Worm (Caenorhabditis elegans) whole organism, L2 larva: ENCODE data around the gene R12B2.7.

Experiments
- C34F6.9 ChIP-seq: fragments of 150-350 bp; optimal IDR thresholded peaks from 2 replicates; lab custom pipeline; 2014; ENCODE audit warnings: missing biosample characterization, missing genetic modification characterization
- F13H6.1 ChIP-seq: sonication (generic microtip); optimal IDR thresholded peaks from 2 replicates; lab custom pipeline; 2016; ENCODE audit warnings: missing genetic modification characterization, missing compliant biosample characterization
- Y55F3AM.14 ChIP-seq: fragments of 200-800 bp; sonication (Bioruptor generic); optimal IDR thresholded peaks from 2 replicates; lab custom pipeline; 2018; ENCODE audit warnings: mild to moderate bottlenecking, missing genetic modification characterization, missing compliant biosample characterization
- ZK546.5 ChIP-seq: sonication (generic microtip); optimal IDR thresholded peaks from 2 replicates; lab custom pipeline; 2017; ENCODE audit warnings: missing biosample characterization, missing genetic modification characterization
- alr-1 ChIP-seq: fragments of 150-350 bp; optimal IDR thresholded peaks from 2 replicates; lab custom pipeline; 2014; ENCODE audit warnings: missing biosample characterization, missing genetic modification characterization
- aly-2 ChIP-seq: fragments of 150-350 bp; optimal IDR thresholded peaks from 2 replicates; lab custom pipeline; 2014; ENCODE audit warnings: missing biosample characterization, missing genetic modification characterization
- ama-1 ChIP-seq: fragments of 150-350 bp; optimal IDR thresholded peaks from 2 replicates; lab custom pipeline; 2018; ENCODE audit warnings: inconsistent platforms
- blmp-1 ChIP-seq: sonication (generic microtip); optimal IDR thresholded peaks from 2 replicates; lab custom pipeline; 2017; ENCODE audit warnings: missing genetic modification characterization, mild to moderate bottlenecking, missing compliant biosample characterization, antibody characterized with exemption, moderate library complexity; ENCODE audit not compliant: insufficient read depth
- ceh-16 ChIP-seq: fragments of 150-350 bp; optimal IDR thresholded peaks from 2 replicates; lab custom pipeline; 2014; ENCODE audit warnings: missing biosample characterization, missing genetic modification characterization
- ceh-82 ChIP-seq: fragments of 150-350 bp; optimal IDR thresholded peaks from 2 replicates; lab custom pipeline; 2014; ENCODE audit warnings: missing biosample characterization, missing genetic modification characterization
- crh-2 ChIP-seq: sonication (generic microtip); optimal IDR thresholded peaks from 2 replicates; lab custom pipeline; 2017; ENCODE audit warnings: missing biosample characterization, missing genetic modification characterization
- dmd-4 ChIP-seq: sonication (generic microtip); optimal IDR thresholded peaks from 2 replicates; lab custom pipeline; 2017; ENCODE audit warnings: missing biosample characterization, missing genetic modification characterization
- egl-27 ChIP-seq: sonication (generic microtip); optimal IDR thresholded peaks from 3 replicates; lab custom pipeline; 2017; ENCODE audit warnings: missing biosample characterization, missing genetic modification reagents, missing genetic modification characterization
- elt-1 ChIP-seq: fragments of 150-350 bp; optimal IDR thresholded peaks from 2 replicates; lab custom pipeline; 2014; ENCODE audit warnings: missing biosample characterization, missing genetic modification characterization
- elt-3 ChIP-seq: sonication (generic microtip); optimal IDR thresholded peaks from 2 replicates; lab custom pipeline; 2017; ENCODE audit warnings: missing biosample characterization, missing genetic modification characterization
- fos-1 ChIP-seq: fragments of 150-350 bp; optimal IDR thresholded peaks from 2 replicates; lab custom pipeline; 2014; ENCODE audit warnings: missing biosample characterization, missing genetic modification characterization
- gmeb-1 ChIP-seq: fragments of 150-350 bp; optimal IDR thresholded peaks from 2 replicates; lab custom pipeline; 2014; ENCODE audit warnings: missing biosample characterization, missing genetic modification characterization
- lin-11 ChIP-seq: fragments of 150-350 bp; sonication (generic microtip); optimal IDR thresholded peaks from 2 replicates; lab custom pipeline; 2014; ENCODE audit warnings: missing biosample characterization, missing genetic modification characterization, inconsistent platforms, mixed read lengths
- lin-13 ChIP-seq: fragments of 150-350 bp; optimal IDR thresholded peaks from 2 replicates; lab custom pipeline; 2014; ENCODE audit warnings: missing biosample characterization, missing genetic modification reagents, missing genetic modification characterization
- lin-39 ChIP-seq: fragments of 150-350 bp; optimal IDR thresholded peaks from 2 replicates; lab custom pipeline; 2014; ENCODE audit warnings: missing biosample characterization, missing genetic modification reagents, missing genetic modification characterization
- lsy-2 ChIP-seq, 2 experiments: fragments of 150-350 bp in 1 of 2; sonication (generic microtip) in 1 of 2; optimal IDR thresholded peaks; 2 replicates each; lab custom pipeline; 2014 to 2017; ENCODE audit warnings: missing biosample characterization in 2 of 2, missing genetic modification characterization in 2 of 2
- mab-5 ChIP-seq: fragments of 150-350 bp; optimal IDR thresholded peaks from 2 replicates; lab custom pipeline; 2014; ENCODE audit warnings: missing biosample characterization, missing genetic modification characterization
- mbf-1 ChIP-seq: sonication (generic microtip); optimal IDR thresholded peaks from 2 replicates; lab custom pipeline; 2017; ENCODE audit warnings: missing biosample characterization, missing genetic modification characterization
- mdl-1 ChIP-seq, 2 experiments: fragments of 150-350 bp in 1 of 2; sonication (generic microtip) in 1 of 2; optimal IDR thresholded peaks; 2 replicates each; lab custom pipeline; 2017; ENCODE audit warnings: missing biosample characterization in 2 of 2, missing genetic modification characterization in 2 of 2
- nhr-10 ChIP-seq: sonication (generic microtip); optimal IDR thresholded peaks from 2 replicates; lab custom pipeline; 2017; ENCODE audit warnings: missing biosample characterization, missing genetic modification characterization
- nhr-11 ChIP-seq: fragments of 150-350 bp; optimal IDR thresholded peaks from 2 replicates; lab custom pipeline; 2014; ENCODE audit warnings: missing biosample characterization, missing genetic modification characterization
- nhr-129 ChIP-seq: fragments of 150-350 bp; optimal IDR thresholded peaks from 2 replicates; lab custom pipeline; 2014; ENCODE audit warnings: missing biosample characterization, missing genetic modification characterization
- nhr-21 ChIP-seq: fragments of 150-350 bp; optimal IDR thresholded peaks from 2 replicates; lab custom pipeline; 2014; ENCODE audit warnings: missing biosample characterization, missing genetic modification characterization
- nhr-23 ChIP-seq: fragments of 150-350 bp; optimal IDR thresholded peaks from 2 replicates; lab custom pipeline; 2014; ENCODE audit warnings: missing biosample characterization, missing genetic modification reagents, missing genetic modification characterization
- nhr-237 ChIP-seq: fragments of 150-350 bp; optimal IDR thresholded peaks from 2 replicates; lab custom pipeline; 2014; ENCODE audit warnings: missing biosample characterization, missing genetic modification characterization
- nhr-25 ChIP-seq: fragments of 150-350 bp; sonication (generic microtip); optimal IDR thresholded peaks from 3 replicates; lab custom pipeline; 2014; ENCODE audit warnings: missing biosample characterization, missing genetic modification characterization
- nhr-6 ChIP-seq: fragments of 150-350 bp; optimal IDR thresholded peaks from 2 replicates; lab custom pipeline; 2014; ENCODE audit warnings: missing biosample characterization, missing genetic modification characterization
- nhr-77 ChIP-seq: fragments of 150-350 bp; optimal IDR thresholded peaks from 2 replicates; lab custom pipeline; 2014; ENCODE audit warnings: missing biosample characterization, missing genetic modification characterization
- peb-1 ChIP-seq: fragments of 150-350 bp; optimal IDR thresholded peaks from 2 replicates; lab custom pipeline; 2014; ENCODE audit warnings: missing biosample characterization, missing genetic modification characterization
- sem-4 ChIP-seq: fragments of 150-350 bp; optimal IDR thresholded peaks from 2 replicates; lab custom pipeline; 2014; ENCODE audit warnings: missing biosample characterization, missing genetic modification reagents, missing genetic modification characterization
- skn-1 ChIP-seq: sonication (generic microtip); optimal IDR thresholded peaks from 2 replicates; lab custom pipeline; 2017; ENCODE audit warnings: missing biosample characterization, missing genetic modification characterization
- sma-3 ChIP-seq: sonication (generic microtip); optimal IDR thresholded peaks from 2 replicates; lab custom pipeline; 2016; ENCODE audit warnings: missing genetic modification reagents, missing genetic modification characterization, missing compliant biosample characterization
- sma-9 ChIP-seq, 2 experiments: fragments of 150-350 bp in 1 of 2; sonication (generic microtip) in 1 of 2; optimal IDR thresholded peaks; 2 replicates each; lab custom pipeline; 2014 to 2016; ENCODE audit warnings: missing genetic modification characterization in 2 of 2, mild to moderate bottlenecking in 1 of 2, missing biosample characterization in 1 of 2, missing compliant biosample characterization in 1 of 2, missing genetic modification reagents in 1 of 2, moderate library complexity in 1 of 2
- snpc-4 ChIP-seq: fragments of 150-350 bp; optimal IDR thresholded peaks from 2 replicates; lab custom pipeline; 2014; ENCODE audit warnings: missing biosample characterization, missing genetic modification characterization
- unc-39 ChIP-seq: fragments of 150-350 bp; optimal IDR thresholded peaks from 2 replicates; lab custom pipeline; 2014; ENCODE audit warnings: missing biosample characterization, missing genetic modification characterization
- unc-55 ChIP-seq: fragments of 150-350 bp; sonication (generic microtip); optimal IDR thresholded peaks from 3 replicates; lab custom pipeline; 2014; ENCODE audit warnings: missing biosample characterization, missing genetic modification reagents, missing genetic modification characterization
- ztf-1 ChIP-seq: fragments of 200-800 bp; sonication (Bioruptor generic); conservative IDR thresholded peaks from 2 replicates; pipeline ENCODE4 v1.3.6; 2022; ENCODE audit warnings: missing genetic modification characterization, missing compliant biosample characterization
- ztf-11 ChIP-seq: sonication (generic microtip); optimal IDR thresholded peaks from 2 replicates; lab custom pipeline; 2017; ENCODE audit warnings: missing biosample characterization, missing genetic modification characterization
- ztf-4 ChIP-seq: fragments of 150-350 bp; optimal IDR thresholded peaks from 2 replicates; lab custom pipeline; 2014; ENCODE audit warnings: missing biosample characterization, missing genetic modification characterization

The R12B2.7 gene

ce11 chrIII:5836261-5836660, 21.4 kb downstream of the R12B2.7 start:
- TF ChIP-seq ceh-16 (tag; lab: Kevin White, UChicago) (peak; percentile 29), ceh-82 (no peak), nhr-10 (tag; lab: Kevin White, UChicago) (no peak), elt-1 (peak; percentile 79), crh-2 (peak; percentile 21), nhr-129 (tag; lab: Kevin White, UChicago) (peak; percentile 9), sma-9 (GFP tag; optimal IDR thresholded peaks at IDR 0.05; lab: Kevin White, UChicago) (peak; percentile 55), sma-9 (tag; optimal IDR thresholded peaks at IDR 0.05; lab: Kevin White, UChicago) (no peak), nhr-25 (tag; lab: Kevin White, UChicago) (peak; percentile 5)

- peak; percentile 17 for TF ChIP-seq sma-9 (GFP tag; optimal IDR thresholded peaks at IDR 0.05; lab: Kevin White, UChicago)
- TF ChIP-seq sma-9 (tag; optimal IDR thresholded peaks at IDR 0.05; lab: Kevin White, UChicago): no peak
- TF ChIP-seq ama-1 (lab: Kevin White, UChicago): peak; percentile 14
- TF ChIP-seq skn-1 (tag; lab: Kevin White, UChicago): no peak
- no peak for TF ChIP-seq snpc-4
- TF ChIP-seq egl-27 (tag; lab: Kevin White, UChicago): peak; percentile 23
- TF ChIP-seq nhr-11 (tag; lab: Kevin White, UChicago): no peak
- peak; percentile 2 for TF ChIP-seq nhr-25 (tag; lab: Kevin White, UChicago)
- TF ChIP-seq blmp-1 (tag; lab: Kevin White, UChicago): peak; percentile 3
- TF ChIP-seq unc-39: no peak
- no peak for TF ChIP-seq mdl-1 (tag; optimal IDR thresholded peaks at IDR 0.05; lab: Kevin White, UChicago)
- TF ChIP-seq ztf-11: no peak
- no peak for TF ChIP-seq nhr-237 (tag; lab: Kevin White, UChicago)
- TF ChIP-seq nhr-23 (tag; lab: Kevin White, UChicago): no peak
- TF ChIP-seq gmeb-1 (tag; lab: Kevin White, UChicago): peak; percentile 35
- no peak for TF ChIP-seq lsy-2 (tag; optimal IDR thresholded peaks at IDR 0.05; lab: Kevin White, UChicago)
- TF ChIP-seq F13H6.1 (tag; lab: Kevin White, UChicago): no peak
- TF ChIP-seq lin-11: no peak
- TF ChIP-seq C34F6.9 (tag; lab: Kevin White, UChicago): peak; percentile 18
- TF ChIP-seq ztf-4: no peak
- no peak for TF ChIP-seq ceh-82
- no peak for TF ChIP-seq Y55F3AM.14 (GFP tag; lab: Kevin White, UChicago)
- TF ChIP-seq alr-1: no peak
These were observed 22.0 kb downstream of the R12B2.7 start, which contains the start of gene W04D12.1 for ce11 chrIII:5836816-5837215. W04D12.1 (plus strand) TSS chrIII:5836926.

- TF ChIP-seq egl-27 (tag; lab: Kevin White, UChicago) (peak; percentile 72), mdl-1 (tag; optimal IDR thresholded peaks at IDR 0.05; lab: Kevin White, UChicago) (peak; percentile 60 to 72), alr-1 (no peak), unc-39 (no peak), lin-39 (no peak), fos-1 (tag; lab: Kevin White, UChicago) (peak; percentile 95), nhr-21 (tag; lab: Kevin White, UChicago) (peak; percentile 73), nhr-77 (tag; lab: Kevin White, UChicago) (no peak), nhr-11 (tag; lab: Kevin White, UChicago) (no peak), peb-1 (tag; lab: Kevin White, UChicago) (no peak), F13H6.1 (tag; lab: Kevin White, UChicago) (peak; percentile 69), mbf-1 (no peak), dmd-4 (tag; lab: Kevin White, UChicago) (no peak), nhr-10 (tag; lab: Kevin White, UChicago) (no peak), C34F6.9 (tag; lab: Kevin White, UChicago) (no peak), nhr-6 (no peak), lin-11 (no peak), ztf-1 (no peak), unc-55 (GFP tag; lab: Kevin White, UChicago) (no peak), ZK546.5 (tag; lab: Kevin White, UChicago) (no peak), nhr-237 (tag; lab: Kevin White, UChicago) (no peak), ceh-16 (tag; lab: Kevin White, UChicago) (peak; percentile 9), nhr-25 (tag; lab: Kevin White, UChicago) (peak; percentile 54), snpc-4 (no peak), nhr-129 (tag; lab: Kevin White, UChicago) (peak; percentile 62), ztf-4 (peak; percentile 24), gmeb-1 (tag; lab: Kevin White, UChicago) (peak; percentile 53), mab-5 (no peak), elt-1 (peak; percentile 96), nhr-23 (tag; lab: Kevin White, UChicago) (no peak), sma-3 (peak; percentile 71), sem-4 (no peak), crh-2 (peak; percentile 92), ama-1 (lab: Kevin White, UChicago) (peak; percentile 73), skn-1 (tag; lab: Kevin White, UChicago) (no peak), lin-13 (GFP tag; lab: Kevin White, UChicago) (no peak), aly-2 (tag; lab: Kevin White, UChicago) (no peak), elt-3 (tag; lab: Kevin White, UChicago) (no peak), lsy-2 (tag; optimal IDR thresholded peaks at IDR 0.05; lab: Kevin White, UChicago) (peak in 1 of 2 experiments; percentile 58)
These were observed 23.6 kb downstream of the R12B2.7 start for ce11 chrIII:5838159-5839046.
